Worm (Caenorhabditis elegans) whole organism, L4/young adult: Measurements from ENCODE around the gene slcr-46.2.

Source experiments
- dao-5 ChIP-seq: sonication (generic microtip); optimal IDR thresholded peaks from 2 replicates; lab custom pipeline; 2016; ENCODE audit warnings: missing genotype, missing genetic modification characterization, moderate library complexity, missing compliant biosample characterization
- him-1 ChIP-seq: sonication (generic microtip); optimal IDR thresholded peaks from 2 replicates; lab custom pipeline; 2016; ENCODE audit warnings: missing genotype, missing genetic modification reagents, missing genetic modification characterization, missing compliant biosample characterization

DNA sequence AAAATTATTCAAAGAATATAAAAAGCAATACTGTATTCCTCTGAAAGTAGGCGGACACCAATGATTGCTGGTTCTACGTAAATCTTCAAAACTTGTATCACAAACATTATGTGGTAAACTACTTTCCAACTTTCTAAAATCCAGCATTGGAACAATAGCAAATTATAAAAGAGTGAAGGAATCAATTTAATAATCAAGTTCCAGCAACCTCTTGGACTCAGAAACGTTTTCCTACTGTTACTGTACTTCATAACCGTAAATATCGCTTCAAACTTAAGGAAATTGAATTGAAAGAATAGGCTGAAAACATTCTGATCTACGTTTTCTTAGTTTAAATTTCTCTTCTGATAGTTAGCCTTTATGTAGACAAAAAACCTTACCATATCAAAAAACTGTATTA lies 13.7 kb upstream of the slcr-46.2 start:
- TF ChIP-seq dao-5 (tag; lab: Kevin White, UChicago): no peak
- no peak for TF ChIP-seq him-1
